Worm (Caenorhabditis elegans) whole organism, late embryonic: Measurements from ENCODE around the gene ZK856.18.

Experiments
- F13H6.1 ChIP-seq: sonication (generic microtip); optimal IDR thresholded peaks from 2 replicates; lab custom pipeline; 2016; ENCODE audit warnings: missing genetic modification characterization, missing compliant biosample characterization
- K09A11.1 ChIP-seq: sonication (generic microtip); optimal IDR thresholded peaks from 2 replicates; lab custom pipeline; 2017; ENCODE audit warnings: antibody characterized with exemption, mild to moderate bottlenecking, missing genetic modification characterization, missing compliant biosample characterization; ENCODE audit not compliant: insufficient read depth
- T23F11.4 ChIP-seq: fragments of 200-800 bp; sonication (Bioruptor generic); optimal IDR thresholded peaks from 2 replicates; lab custom pipeline; 2018; ENCODE audit warnings: mild to moderate bottlenecking, missing genetic modification characterization, missing compliant biosample characterization
- Y22D7AL.16 ChIP-seq: sonication (generic microtip); optimal IDR thresholded peaks from 2 replicates; lab custom pipeline; 2016; ENCODE audit warnings: missing genetic modification characterization, missing compliant biosample characterization
- ahr-1 ChIP-seq: sonication (generic microtip); optimal IDR thresholded peaks from 2 replicates; lab custom pipeline; 2016; ENCODE audit warnings: missing genetic modification characterization, missing compliant biosample characterization
- ceh-14 ChIP-seq: sonication (generic microtip); optimal IDR thresholded peaks from 2 replicates; lab custom pipeline; 2016; ENCODE audit warnings: missing genotype, missing genetic modification characterization, missing compliant biosample characterization
- ceh-2 ChIP-seq: sonication (generic microtip); optimal IDR thresholded peaks from 2 replicates; lab custom pipeline; 2016; ENCODE audit warnings: missing genotype, missing genetic modification characterization, missing compliant biosample characterization
- ceh-31 ChIP-seq: sonication (generic microtip); optimal IDR thresholded peaks from 2 replicates; lab custom pipeline; 2016; ENCODE audit warnings: missing genetic modification characterization, missing compliant biosample characterization
- ceh-48 ChIP-seq: sonication (generic microtip); optimal IDR thresholded peaks from 2 replicates; lab custom pipeline; 2016; ENCODE audit warnings: missing genetic modification characterization, inconsistent platforms, missing compliant biosample characterization
- ceh-6 ChIP-seq: fragments of 200-800 bp; sonication (Bioruptor generic); optimal IDR thresholded peaks from 2 replicates; lab custom pipeline; 2018; ENCODE audit warnings: mild to moderate bottlenecking, missing genetic modification characterization, missing compliant biosample characterization
- ceh-9 ChIP-seq: sonication (generic microtip); optimal IDR thresholded peaks from 2 replicates; lab custom pipeline; 2016; ENCODE audit warnings: mild to moderate bottlenecking, missing genetic modification characterization, inconsistent platforms, missing compliant biosample characterization
- dve-1 ChIP-seq: sonication (generic microtip); optimal IDR thresholded peaks from 2 replicates; lab custom pipeline; 2017; ENCODE audit warnings: antibody characterized with exemption, mild to moderate bottlenecking, missing genetic modification characterization, missing compliant biosample characterization
- elt-4 ChIP-seq: sonication (generic microtip); optimal IDR thresholded peaks from 2 replicates; lab custom pipeline; 2016; ENCODE audit warnings: missing genetic modification characterization, missing compliant biosample characterization
- fax-1 ChIP-seq: sonication (generic microtip); optimal IDR thresholded peaks from 2 replicates; lab custom pipeline; 2016; ENCODE audit warnings: missing genotype, missing genetic modification characterization, missing compliant biosample characterization
- fkh-10 ChIP-seq: fragments of 150-350 bp; optimal IDR thresholded peaks from 2 replicates; lab custom pipeline; 2014; ENCODE audit warnings: missing biosample characterization, missing genetic modification reagents, missing genetic modification characterization
- gmeb-2 ChIP-seq: sonication (generic microtip); optimal IDR thresholded peaks from 2 replicates; lab custom pipeline; 2016; ENCODE audit warnings: missing genetic modification characterization, inconsistent platforms, missing compliant biosample characterization
- hlh-13 ChIP-seq: fragments of 200-800 bp; sonication (Bioruptor generic); optimal IDR thresholded peaks from 2 replicates; lab custom pipeline; 2018; ENCODE audit warnings: mild to moderate bottlenecking, missing genetic modification characterization, missing compliant biosample characterization
- hlh-6 ChIP-seq: sonication (generic microtip); optimal IDR thresholded peaks from 2 replicates; lab custom pipeline; 2016; ENCODE audit warnings: missing genotype, missing genetic modification characterization, missing compliant biosample characterization
- lin-11 ChIP-seq: fragments of 200-800 bp; sonication (Bioruptor generic); optimal IDR thresholded peaks from 2 replicates; lab custom pipeline; 2018; ENCODE audit warnings: mild to moderate bottlenecking, missing genetic modification characterization, missing compliant biosample characterization
- madf-2 ChIP-seq: sonication (generic microtip); optimal IDR thresholded peaks from 2 replicates; lab custom pipeline; 2017; ENCODE audit warnings: missing genetic modification characterization, missing compliant biosample characterization
- nhr-11 ChIP-seq: fragments of 150-350 bp; optimal IDR thresholded peaks from 2 replicates; lab custom pipeline; 2014; ENCODE audit warnings: missing biosample characterization, missing genetic modification characterization
- npax-4 ChIP-seq: sonication (generic microtip); optimal IDR thresholded peaks from 2 replicates; lab custom pipeline; 2016; ENCODE audit warnings: missing genetic modification characterization, missing compliant biosample characterization
- odd-2 ChIP-seq: sonication (generic microtip); optimal IDR thresholded peaks from 2 replicates; lab custom pipeline; 2017; ENCODE audit warnings: antibody characterized with exemption, mild to moderate bottlenecking, missing genetic modification characterization, missing compliant biosample characterization
- pag-3 ChIP-seq: sonication (generic microtip); optimal IDR thresholded peaks from 2 replicates; lab custom pipeline; 2016; ENCODE audit warnings: missing compliant biosample characterization, missing genetic modification characterization, borderline replicate concordance
- pat-9 ChIP-seq: fragments of 200-800 bp; sonication (Bioruptor generic); optimal IDR thresholded peaks from 2 replicates; lab custom pipeline; 2018; ENCODE audit warnings: mild to moderate bottlenecking, missing genetic modification characterization, moderate library complexity, missing compliant biosample characterization
- pha-2 ChIP-seq: sonication (generic microtip); optimal IDR thresholded peaks from 2 replicates; lab custom pipeline; 2017; ENCODE audit warnings: mild to moderate bottlenecking, missing genetic modification characterization, missing compliant biosample characterization
- pqm-1 ChIP-seq: sonication (generic microtip); optimal IDR thresholded peaks from 2 replicates; lab custom pipeline; 2016; ENCODE audit warnings: missing genetic modification characterization, missing compliant biosample characterization
- pros-1 ChIP-seq: fragments of 150-350 bp; optimal IDR thresholded peaks from 2 replicates; lab custom pipeline; 2014; ENCODE audit warnings: missing biosample characterization, missing genetic modification reagents, missing genetic modification characterization
- rnt-1 ChIP-seq: sonication (generic microtip); optimal IDR thresholded peaks from 2 replicates; lab custom pipeline; 2016; ENCODE audit warnings: missing genetic modification characterization, missing compliant biosample characterization
- sox-2 ChIP-seq: fragments of 200-800 bp; sonication (Bioruptor generic); IDR thresholded peaks from 2 replicates; pipeline ENCODE4 v1.3.6; 2022; ENCODE audit warnings: missing genetic modification reagents, missing genetic modification characterization, missing compliant biosample characterization
- sox-4 ChIP-seq: sonication (generic microtip); optimal IDR thresholded peaks from 2 replicates; lab custom pipeline; 2017; ENCODE audit warnings: mild to moderate bottlenecking, missing genetic modification characterization, inconsistent platforms, missing compliant biosample characterization
- syd-9 ChIP-seq: sonication (generic microtip); optimal IDR thresholded peaks from 2 replicates; lab custom pipeline; 2016; ENCODE audit warnings: mild to moderate bottlenecking, missing genetic modification characterization, moderate library complexity, missing compliant biosample characterization
- tbx-2 ChIP-seq: sonication (generic microtip); optimal IDR thresholded peaks from 2 replicates; lab custom pipeline; 2016; ENCODE audit warnings: missing genetic modification characterization, missing compliant biosample characterization
- unc-42 ChIP-seq: sonication (generic microtip); optimal IDR thresholded peaks from 2 replicates; lab custom pipeline; 2016; ENCODE audit warnings: missing genotype, missing genetic modification characterization, missing compliant biosample characterization
- unc-55 ChIP-seq: sonication (generic microtip); optimal IDR thresholded peaks from 2 replicates; lab custom pipeline; 2017; ENCODE audit warnings: missing biosample characterization, missing genetic modification reagents, missing genetic modification characterization
- zip-5 ChIP-seq: sonication (generic microtip); optimal IDR thresholded peaks from 2 replicates; lab custom pipeline; 2016; ENCODE audit warnings: missing genetic modification characterization, missing compliant biosample characterization

The ZK856.18 gene

DNA sequence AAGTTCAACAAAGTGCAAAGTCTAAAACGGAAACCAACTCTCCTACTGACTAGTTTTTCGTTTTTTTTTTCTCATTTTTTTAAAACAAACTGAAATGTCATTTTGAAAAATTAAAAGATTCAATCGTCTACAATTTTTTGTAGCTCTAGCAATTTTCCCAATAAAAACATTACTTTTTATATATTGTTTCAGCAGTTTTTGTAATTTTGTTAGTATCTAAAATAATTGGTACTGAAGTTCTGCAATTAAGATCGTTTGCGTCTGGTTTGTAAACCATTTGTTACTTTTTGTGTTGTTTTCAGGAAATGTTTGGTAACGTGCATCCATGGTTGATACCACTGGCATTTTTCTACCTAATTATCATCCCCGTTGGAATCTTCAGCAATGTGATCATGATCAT lies 27.3 kb downstream of the ZK856.18 start, which contains the start of gene srsx-30:
Gene srsx-30, plus strand, starts transcription at position 301 of the 400 bp plus-strand sequence.
- no peak for TF ChIP-seq pros-1 (tag; lab: Kevin White, UChicago)
- TF ChIP-seq nhr-11: no peak
- TF ChIP-seq fax-1 (tag; lab: Kevin White, UChicago): no peak
- no peak for TF ChIP-seq gmeb-2
- TF ChIP-seq Y22D7AL.16 (tag; lab: Kevin White, UChicago): no peak
- no peak for TF ChIP-seq F13H6.1 (tag; lab: Kevin White, UChicago)
- no peak for TF ChIP-seq tbx-2
- no peak for TF ChIP-seq elt-4 (tag; lab: Kevin White, UChicago)
- no peak for TF ChIP-seq madf-2 (tag; lab: Kevin White, UChicago)
- TF ChIP-seq syd-9 (tag; lab: Kevin White, UChicago): no peak

DNA sequence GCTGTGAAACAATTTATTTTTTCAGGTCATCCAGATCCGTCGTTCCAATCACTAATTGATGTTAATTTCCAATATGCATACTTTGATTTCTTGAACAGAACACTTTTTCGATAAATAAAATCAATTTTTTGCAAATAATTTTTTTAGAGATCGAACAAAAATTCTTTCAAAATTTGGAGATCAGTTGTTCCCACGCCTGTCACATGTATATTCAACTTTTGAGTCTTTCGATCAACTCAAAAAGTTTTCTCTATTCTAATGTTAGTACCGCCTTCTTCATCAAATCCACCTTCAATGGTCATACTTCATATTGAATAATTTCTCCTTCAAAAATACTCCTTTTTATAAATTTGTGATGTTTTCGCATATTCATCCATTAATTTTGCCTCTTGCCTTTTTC lies 31.1 kb downstream of the ZK856.18 start, which contains the start of gene srsx-29:
Gene srsx-29, plus strand, starts transcription at position 301 of the 400 bp plus-strand sequence.
- TF ChIP-seq rnt-1 (tag; lab: Kevin White, UChicago) (no peak), odd-2 (tag; lab: Kevin White, UChicago) (no peak), ceh-9 (no peak), pros-1 (tag; lab: Kevin White, UChicago) (no peak), tbx-2 (no peak)

DNA sequence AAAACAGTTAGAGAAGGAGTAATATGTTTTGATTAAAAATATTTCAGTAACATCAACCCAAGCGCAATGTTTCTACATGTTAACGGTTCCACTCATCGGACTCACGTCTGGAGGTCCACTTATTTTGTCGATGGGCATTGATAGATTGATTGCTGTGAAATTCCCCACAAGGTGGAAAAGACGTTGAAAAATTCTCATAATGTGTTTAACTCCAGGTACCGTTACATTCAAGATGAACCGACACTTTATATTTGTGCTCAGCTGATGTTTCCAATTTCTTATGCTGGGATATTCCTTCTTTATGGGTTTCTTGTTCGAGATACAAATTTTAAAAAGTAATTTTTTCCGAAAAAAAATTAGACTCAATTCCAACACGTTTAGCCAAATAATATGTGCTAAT lies 32.7 kb downstream of the ZK856.18 start:
- TF ChIP-seq nhr-11 (no peak), hlh-13 (GFP tag; lab: Kevin White, UChicago) (no peak), ceh-14 (no peak), pros-1 (tag; lab: Kevin White, UChicago) (no peak), sox-2 (GFP tag; lab: Robert Waterston, UW) (no peak), fax-1 (tag; lab: Kevin White, UChicago) (no peak)

DNA sequence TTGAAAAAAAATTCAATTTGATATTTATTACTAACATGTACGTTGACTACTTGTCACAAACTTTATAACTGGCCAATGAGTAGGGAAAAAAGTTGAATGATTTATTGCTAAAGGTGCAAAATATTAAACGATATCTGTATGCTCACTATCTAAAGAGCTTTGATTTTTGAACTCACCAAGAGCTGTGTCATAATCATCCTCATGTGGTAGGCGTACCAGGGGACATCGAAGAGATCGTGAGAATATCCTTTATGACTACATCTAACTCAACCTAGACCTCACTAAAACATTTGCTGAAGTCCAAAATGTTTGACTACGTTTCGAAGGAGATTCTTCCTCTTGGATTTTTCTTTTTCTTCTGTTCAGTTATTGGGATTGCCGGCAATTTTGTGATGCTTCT lies 33.5 kb downstream of the ZK856.18 start, which contains the start of gene srsx-28:
Gene srsx-28, plus strand, starts transcription at position 301 of the 400 bp plus-strand sequence.
- no peak for TF ChIP-seq pag-3
- TF ChIP-seq odd-2 (tag; lab: Kevin White, UChicago): no peak
- no peak for TF ChIP-seq ceh-31 (tag; lab: Kevin White, UChicago)
- no peak for TF ChIP-seq zip-5 (tag; lab: Kevin White, UChicago)
- TF ChIP-seq ahr-1 (tag; lab: Kevin White, UChicago): no peak
- no peak for TF ChIP-seq gmeb-2
- TF ChIP-seq K09A11.1 (tag; lab: Kevin White, UChicago): no peak
- TF ChIP-seq npax-4: no peak
- TF ChIP-seq sox-4: no peak
- no peak for TF ChIP-seq fkh-10 (GFP tag; lab: Kevin White, UChicago)
- TF ChIP-seq ceh-14: no peak
- no peak for TF ChIP-seq ceh-2 (tag; lab: Kevin White, UChicago)
- no peak for TF ChIP-seq dve-1 (tag; lab: Kevin White, UChicago)
- TF ChIP-seq pat-9 (tag; lab: Kevin White, UChicago): no peak
- TF ChIP-seq unc-42 (tag; lab: Kevin White, UChicago): no peak
- TF ChIP-seq unc-55 (GFP tag; lab: Kevin White, UChicago): no peak
- TF ChIP-seq hlh-6 (tag; lab: Kevin White, UChicago): no peak
- no peak for TF ChIP-seq ceh-9
- TF ChIP-seq elt-4 (tag; lab: Kevin White, UChicago): no peak
- TF ChIP-seq pha-2 (tag; lab: Kevin White, UChicago): no peak

DNA sequence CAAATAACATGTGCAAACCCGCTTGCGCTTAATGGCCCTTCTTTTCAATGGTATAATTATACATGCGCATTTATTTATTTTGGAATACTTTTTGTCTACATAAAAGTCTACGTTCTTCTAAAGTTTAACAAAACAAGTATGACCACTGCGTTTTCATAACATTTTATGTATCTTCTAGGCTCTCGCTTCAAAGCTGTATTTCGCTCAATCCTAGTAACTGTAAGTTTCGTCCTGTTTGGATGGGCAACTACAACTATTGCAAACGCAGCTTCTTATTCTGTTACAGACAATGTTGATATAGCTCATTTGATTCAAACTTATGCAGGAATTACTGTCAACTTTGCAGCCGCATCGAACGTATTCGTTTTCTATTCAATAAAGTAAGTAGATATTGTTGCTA lies 36.1 kb downstream of the ZK856.18 start, which contains the start of gene srsx-27:
Gene srsx-27, plus strand, starts transcription at position 301 of the 400 bp plus-strand sequence.
- no peak for TF ChIP-seq ceh-31 (tag; lab: Kevin White, UChicago)
- TF ChIP-seq madf-2 (tag; lab: Kevin White, UChicago): no peak
- no peak for TF ChIP-seq hlh-13 (GFP tag; lab: Kevin White, UChicago)
- TF ChIP-seq pag-3: no peak
- TF ChIP-seq sox-2 (GFP tag; lab: Robert Waterston, UW): no peak
- no peak for TF ChIP-seq ceh-6 (GFP tag; lab: Kevin White, UChicago)
- no peak for TF ChIP-seq T23F11.4 (GFP tag; lab: Kevin White, UChicago)
- no peak for TF ChIP-seq ceh-48
- no peak for TF ChIP-seq lin-11 (tag; lab: Kevin White, UChicago)
- no peak for TF ChIP-seq ceh-9
- no peak for TF ChIP-seq odd-2 (tag; lab: Kevin White, UChicago)
- TF ChIP-seq pqm-1: no peak
